Worm (Caenorhabditis elegans) whole organism, L2 larva: ENCODE results near the gene ztf-28.

Experiments used
- C34F6.9 ChIP-seq: fragments of 150-350 bp; optimal IDR thresholded peaks from 2 replicates; lab custom pipeline; 2014; ENCODE audit warnings: missing biosample characterization, missing genetic modification characterization
- F13H6.1 ChIP-seq: sonication (generic microtip); optimal IDR thresholded peaks from 2 replicates; lab custom pipeline; 2016; ENCODE audit warnings: missing genetic modification characterization, missing compliant biosample characterization
- R02D3.7 ChIP-seq: fragments of 150-350 bp; optimal IDR thresholded peaks from 2 replicates; lab custom pipeline; 2014; ENCODE audit warnings: missing biosample characterization, missing genetic modification characterization
- Y55F3AM.14 ChIP-seq: fragments of 200-800 bp; sonication (Bioruptor generic); optimal IDR thresholded peaks from 2 replicates; lab custom pipeline; 2018; ENCODE audit warnings: mild to moderate bottlenecking, missing genetic modification characterization, missing compliant biosample characterization
- ZK546.5 ChIP-seq: sonication (generic microtip); optimal IDR thresholded peaks from 2 replicates; lab custom pipeline; 2017; ENCODE audit warnings: missing biosample characterization, missing genetic modification characterization
- alr-1 ChIP-seq: fragments of 150-350 bp; optimal IDR thresholded peaks from 2 replicates; lab custom pipeline; 2014; ENCODE audit warnings: missing biosample characterization, missing genetic modification characterization
- aly-2 ChIP-seq: fragments of 150-350 bp; optimal IDR thresholded peaks from 2 replicates; lab custom pipeline; 2014; ENCODE audit warnings: missing biosample characterization, missing genetic modification characterization
- ama-1 ChIP-seq: fragments of 150-350 bp; optimal IDR thresholded peaks from 2 replicates; lab custom pipeline; 2018; ENCODE audit warnings: inconsistent platforms
- blmp-1 ChIP-seq: sonication (generic microtip); optimal IDR thresholded peaks from 2 replicates; lab custom pipeline; 2017; ENCODE audit warnings: missing genetic modification characterization, mild to moderate bottlenecking, missing compliant biosample characterization, antibody characterized with exemption, moderate library complexity; ENCODE audit not compliant: insufficient read depth
- ceh-16 ChIP-seq: fragments of 150-350 bp; optimal IDR thresholded peaks from 2 replicates; lab custom pipeline; 2014; ENCODE audit warnings: missing biosample characterization, missing genetic modification characterization
- ceh-82 ChIP-seq: fragments of 150-350 bp; optimal IDR thresholded peaks from 2 replicates; lab custom pipeline; 2014; ENCODE audit warnings: missing biosample characterization, missing genetic modification characterization
- crh-2 ChIP-seq: sonication (generic microtip); optimal IDR thresholded peaks from 2 replicates; lab custom pipeline; 2017; ENCODE audit warnings: missing biosample characterization, missing genetic modification characterization
- dmd-4 ChIP-seq: sonication (generic microtip); optimal IDR thresholded peaks from 2 replicates; lab custom pipeline; 2017; ENCODE audit warnings: missing biosample characterization, missing genetic modification characterization
- egl-27 ChIP-seq: sonication (generic microtip); optimal IDR thresholded peaks from 3 replicates; lab custom pipeline; 2017; ENCODE audit warnings: missing biosample characterization, missing genetic modification reagents, missing genetic modification characterization
- elt-1 ChIP-seq: fragments of 150-350 bp; optimal IDR thresholded peaks from 2 replicates; lab custom pipeline; 2014; ENCODE audit warnings: missing biosample characterization, missing genetic modification characterization
- elt-3 ChIP-seq: sonication (generic microtip); optimal IDR thresholded peaks from 2 replicates; lab custom pipeline; 2017; ENCODE audit warnings: missing biosample characterization, missing genetic modification characterization
- fos-1 ChIP-seq: fragments of 150-350 bp; optimal IDR thresholded peaks from 2 replicates; lab custom pipeline; 2014; ENCODE audit warnings: missing biosample characterization, missing genetic modification characterization
- gmeb-1 ChIP-seq: fragments of 150-350 bp; optimal IDR thresholded peaks from 2 replicates; lab custom pipeline; 2014; ENCODE audit warnings: missing biosample characterization, missing genetic modification characterization
- lin-11 ChIP-seq: fragments of 150-350 bp; sonication (generic microtip); optimal IDR thresholded peaks from 2 replicates; lab custom pipeline; 2014; ENCODE audit warnings: missing biosample characterization, missing genetic modification characterization, inconsistent platforms, mixed read lengths
- lin-13 ChIP-seq: fragments of 150-350 bp; optimal IDR thresholded peaks from 2 replicates; lab custom pipeline; 2014; ENCODE audit warnings: missing biosample characterization, missing genetic modification reagents, missing genetic modification characterization
- lin-39 ChIP-seq: fragments of 150-350 bp; optimal IDR thresholded peaks from 2 replicates; lab custom pipeline; 2014; ENCODE audit warnings: missing biosample characterization, missing genetic modification reagents, missing genetic modification characterization
- lsy-2 ChIP-seq, 2 experiments: fragments of 150-350 bp in 1 of 2; sonication (generic microtip) in 1 of 2; optimal IDR thresholded peaks; 2 replicates each; lab custom pipeline; 2014 to 2017; ENCODE audit warnings: missing biosample characterization in 2 of 2, missing genetic modification characterization in 2 of 2
- mab-5 ChIP-seq: fragments of 150-350 bp; optimal IDR thresholded peaks from 2 replicates; lab custom pipeline; 2014; ENCODE audit warnings: missing biosample characterization, missing genetic modification characterization
- mbf-1 ChIP-seq: sonication (generic microtip); optimal IDR thresholded peaks from 2 replicates; lab custom pipeline; 2017; ENCODE audit warnings: missing biosample characterization, missing genetic modification characterization
- mdl-1 ChIP-seq, 2 experiments: fragments of 150-350 bp in 1 of 2; sonication (generic microtip) in 1 of 2; optimal IDR thresholded peaks; 2 replicates each; lab custom pipeline; 2017; ENCODE audit warnings: missing biosample characterization in 2 of 2, missing genetic modification characterization in 2 of 2
- nhr-10 ChIP-seq: sonication (generic microtip); optimal IDR thresholded peaks from 2 replicates; lab custom pipeline; 2017; ENCODE audit warnings: missing biosample characterization, missing genetic modification characterization
- nhr-11 ChIP-seq: fragments of 150-350 bp; optimal IDR thresholded peaks from 2 replicates; lab custom pipeline; 2014; ENCODE audit warnings: missing biosample characterization, missing genetic modification characterization
- nhr-12 ChIP-seq: fragments of 150-350 bp; optimal IDR thresholded peaks from 2 replicates; lab custom pipeline; 2014; ENCODE audit warnings: missing biosample characterization, missing genetic modification characterization
- nhr-129 ChIP-seq: fragments of 150-350 bp; optimal IDR thresholded peaks from 2 replicates; lab custom pipeline; 2014; ENCODE audit warnings: missing biosample characterization, missing genetic modification characterization
- nhr-21 ChIP-seq: fragments of 150-350 bp; optimal IDR thresholded peaks from 2 replicates; lab custom pipeline; 2014; ENCODE audit warnings: missing biosample characterization, missing genetic modification characterization
- nhr-23 ChIP-seq: fragments of 150-350 bp; optimal IDR thresholded peaks from 2 replicates; lab custom pipeline; 2014; ENCODE audit warnings: missing biosample characterization, missing genetic modification reagents, missing genetic modification characterization
- nhr-237 ChIP-seq: fragments of 150-350 bp; optimal IDR thresholded peaks from 2 replicates; lab custom pipeline; 2014; ENCODE audit warnings: missing biosample characterization, missing genetic modification characterization
- nhr-25 ChIP-seq: fragments of 150-350 bp; sonication (generic microtip); optimal IDR thresholded peaks from 3 replicates; lab custom pipeline; 2014; ENCODE audit warnings: missing biosample characterization, missing genetic modification characterization
- nhr-6 ChIP-seq: fragments of 150-350 bp; optimal IDR thresholded peaks from 2 replicates; lab custom pipeline; 2014; ENCODE audit warnings: missing biosample characterization, missing genetic modification characterization
- nhr-77 ChIP-seq: fragments of 150-350 bp; optimal IDR thresholded peaks from 2 replicates; lab custom pipeline; 2014; ENCODE audit warnings: missing biosample characterization, missing genetic modification characterization
- peb-1 ChIP-seq: fragments of 150-350 bp; optimal IDR thresholded peaks from 2 replicates; lab custom pipeline; 2014; ENCODE audit warnings: missing biosample characterization, missing genetic modification characterization
- sem-4 ChIP-seq: fragments of 150-350 bp; optimal IDR thresholded peaks from 2 replicates; lab custom pipeline; 2014; ENCODE audit warnings: missing biosample characterization, missing genetic modification reagents, missing genetic modification characterization
- skn-1 ChIP-seq: sonication (generic microtip); optimal IDR thresholded peaks from 2 replicates; lab custom pipeline; 2017; ENCODE audit warnings: missing biosample characterization, missing genetic modification characterization
- sma-3 ChIP-seq: sonication (generic microtip); optimal IDR thresholded peaks from 2 replicates; lab custom pipeline; 2016; ENCODE audit warnings: missing genetic modification reagents, missing genetic modification characterization, missing compliant biosample characterization
- sma-9 ChIP-seq, 2 experiments: fragments of 150-350 bp in 1 of 2; sonication (generic microtip) in 1 of 2; optimal IDR thresholded peaks; 2 replicates each; lab custom pipeline; 2014 to 2016; ENCODE audit warnings: missing genetic modification characterization in 2 of 2, mild to moderate bottlenecking in 1 of 2, missing biosample characterization in 1 of 2, missing compliant biosample characterization in 1 of 2, missing genetic modification reagents in 1 of 2, moderate library complexity in 1 of 2
- snpc-4 ChIP-seq: fragments of 150-350 bp; optimal IDR thresholded peaks from 2 replicates; lab custom pipeline; 2014; ENCODE audit warnings: missing biosample characterization, missing genetic modification characterization
- unc-39 ChIP-seq: fragments of 150-350 bp; optimal IDR thresholded peaks from 2 replicates; lab custom pipeline; 2014; ENCODE audit warnings: missing biosample characterization, missing genetic modification characterization
- unc-55 ChIP-seq: fragments of 150-350 bp; sonication (generic microtip); optimal IDR thresholded peaks from 3 replicates; lab custom pipeline; 2014; ENCODE audit warnings: missing biosample characterization, missing genetic modification reagents, missing genetic modification characterization
- unc-62 ChIP-seq: fragments of 150-350 bp; optimal IDR thresholded peaks from 2 replicates; lab custom pipeline; 2014; ENCODE audit warnings: missing biosample characterization, missing genetic modification reagents, missing genetic modification characterization
- zag-1 ChIP-seq: fragments of 150-350 bp; optimal IDR thresholded peaks from 2 replicates; lab custom pipeline; 2014; ENCODE audit warnings: missing biosample characterization, missing genetic modification characterization
- ztf-1 ChIP-seq: fragments of 200-800 bp; sonication (Bioruptor generic); conservative IDR thresholded peaks from 2 replicates; pipeline ENCODE4 v1.3.6; 2022; ENCODE audit warnings: missing genetic modification characterization, missing compliant biosample characterization
- ztf-11 ChIP-seq: sonication (generic microtip); optimal IDR thresholded peaks from 2 replicates; lab custom pipeline; 2017; ENCODE audit warnings: missing biosample characterization, missing genetic modification characterization
- ztf-4 ChIP-seq: fragments of 150-350 bp; optimal IDR thresholded peaks from 2 replicates; lab custom pipeline; 2014; ENCODE audit warnings: missing biosample characterization, missing genetic modification characterization

Gene ztf-28

DNA sequence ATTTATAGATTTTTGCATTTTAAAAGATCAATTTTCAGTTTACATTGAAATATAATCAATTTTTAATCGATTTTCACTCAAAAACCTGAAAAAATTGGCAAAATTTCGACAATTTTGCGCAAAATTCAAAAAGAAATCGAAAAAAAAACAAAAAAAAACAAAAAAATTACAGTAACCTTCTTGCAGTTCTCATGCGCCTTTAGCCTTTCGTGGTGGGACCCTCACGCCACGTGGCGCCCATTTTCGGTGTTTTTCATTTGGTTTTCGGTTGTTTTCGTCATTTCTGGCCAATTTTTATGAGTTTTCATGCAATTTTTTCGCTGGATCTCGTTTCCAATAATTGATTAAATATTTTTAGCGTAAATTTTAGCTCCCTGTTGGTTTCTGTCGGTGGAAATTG is 23.1 kb upstream of the ztf-28 start:
- TF ChIP-seq lsy-2 (tag; optimal IDR thresholded peaks at IDR 0.05; lab: Kevin White, UChicago) (peak in 1 of 2 experiments; percentile 1), dmd-4 (tag; lab: Kevin White, UChicago) (no peak)

- TF ChIP-seq aly-2 (tag; lab: Kevin White, UChicago) (no peak), nhr-11 (tag; lab: Kevin White, UChicago) (no peak), unc-55 (GFP tag; lab: Kevin White, UChicago) (no peak), unc-39 (tag; lab: Kevin White, UChicago) (no peak), blmp-1 (tag; lab: Kevin White, UChicago) (peak; percentile 2), crh-2 (tag; lab: Kevin White, UChicago) (peak; percentile 83), peb-1 (tag; lab: Kevin White, UChicago) (no peak), ztf-4 (peak; percentile 64), nhr-77 (tag; lab: Kevin White, UChicago) (no peak), nhr-25 (tag; lab: Kevin White, UChicago) (peak; percentile 87), unc-62 (GFP tag; lab: Kevin White, UChicago) (no peak), ceh-82 (no peak), snpc-4 (tag; lab: Kevin White, UChicago) (no peak), ztf-11 (no peak), nhr-23 (tag; lab: Kevin White, UChicago) (no peak), ztf-1 (GFP tag; lab: Robert Waterston, UW) (no peak), zag-1 (tag; lab: Kevin White, UChicago) (no peak), nhr-10 (tag; lab: Kevin White, UChicago) (no peak), skn-1 (tag; lab: Kevin White, UChicago) (no peak), mbf-1 (tag; lab: Kevin White, UChicago) (no peak), ceh-16 (tag; lab: Kevin White, UChicago) (no peak), alr-1 (tag; lab: Kevin White, UChicago) (no peak), lsy-2 (tag; optimal IDR thresholded peaks at IDR 0.05; lab: Kevin White, UChicago) (peak in 1 of 2 experiments; percentile 59), C34F6.9 (tag; lab: Kevin White, UChicago) (peak; percentile 88), gmeb-1 (tag; lab: Kevin White, UChicago) (peak; percentile 26), Y55F3AM.14 (GFP tag; lab: Kevin White, UChicago) (no peak), nhr-129 (peak; percentile 79), lin-11 (tag; lab: Kevin White, UChicago) (no peak), F13H6.1 (tag; lab: Kevin White, UChicago) (peak; percentile 25), fos-1 (peak; percentile 34), sem-4 (tag; lab: Kevin White, UChicago) (peak; percentile 1), ZK546.5 (tag; lab: Kevin White, UChicago) (no peak), lin-39 (no peak), sma-3 (peak; percentile 72), egl-27 (tag; lab: Kevin White, UChicago) (peak; percentile 20), ama-1 (no peak), mab-5 (tag; lab: Kevin White, UChicago) (no peak), nhr-21 (tag; lab: Kevin White, UChicago) (no peak), mdl-1 (tag; optimal IDR thresholded peaks at IDR 0.05; lab: Kevin White, UChicago) (peak in 1 of 2 experiments; percentile 53), dmd-4 (tag; lab: Kevin White, UChicago) (no peak), lin-13 (no peak), elt-1 (tag; lab: Kevin White, UChicago) (no peak), nhr-12 (tag; lab: Kevin White, UChicago) (no peak), nhr-6 (no peak), R02D3.7 (no peak), nhr-237 (tag; lab: Kevin White, UChicago) (no peak), sma-9 (GFP tag; optimal IDR thresholded peaks at IDR 0.05; lab: Kevin White, UChicago) (peak; percentile 49), sma-9 (tag; optimal IDR thresholded peaks at IDR 0.05; lab: Kevin White, UChicago) (no peak), elt-3 (no peak)
These were observed 22.4 kb upstream of the ztf-28 start, which contains the start of gene lbp-9 for ce11 chrV:2067985-2068499. lbp-9 (plus strand) TSS chrV:2068449.
